Worm (Caenorhabditis elegans) whole organism, L4/young adult: ENCODE data around the gene srh-217.

Source experiments
- W03F9.2 ChIP-seq: fragments of 150-350 bp; optimal IDR thresholded peaks from 2 replicates; lab custom pipeline; 2014; ENCODE audit warnings: missing biosample characterization, missing genetic modification characterization
- dao-5 ChIP-seq: sonication (generic microtip); optimal IDR thresholded peaks from 2 replicates; lab custom pipeline; 2016; ENCODE audit warnings: missing genotype, missing genetic modification characterization, moderate library complexity, missing compliant biosample characterization
- him-1 ChIP-seq: sonication (generic microtip); optimal IDR thresholded peaks from 2 replicates; lab custom pipeline; 2016; ENCODE audit warnings: missing genotype, missing genetic modification reagents, missing genetic modification characterization, missing compliant biosample characterization

ce11 chrV:20192102-20192880 is 3.1 kb downstream of the srh-217 start, which contains the start of the genes fbxa-115 and Y113G7B.27:
- TF ChIP-seq him-1 (tag; lab: Kevin White, UChicago) (no peak), dao-5 (no peak), W03F9.2 (no peak)
